Worm (Caenorhabditis elegans): Measurements from ENCODE around the gene drd-5.
A peak's percentile ranks its signal among the peaks of the same experiment; 100 is the strongest.

The drd-5 gene

ce11 chrX:8310747-8311146 lies 35.4 kb downstream of the drd-5 start:
- TF ChIP-seq aha-1 (tag) (peak; percentile 78), lin-13 (GFP tag; optimal IDR thresholded peaks at IDR 0.05) (no peak), hmg-1.1 (GFP tag; IDR thresholded peaks at IDR 0.05) (no peak), nhr-10 (tag; optimal IDR thresholded peaks at IDR 0.05) (no peak)

- TF ChIP-seq F26F4.8 (GFP tag; conservative IDR thresholded peaks at IDR 0.05) (no peak), unc-62 (GFP tag; optimal IDR thresholded peaks at IDR 0.05 in 1 of 2) (no peak), unc-62 (tag; optimal IDR thresholded peaks at IDR 0.05) (no peak), aha-1 (tag) (peak; percentile 79), ama-1 (optimal IDR thresholded peaks at IDR 0.05) (no peak)
Observed at ce11 chrX:8308491-8308890, 37.7 kb downstream of the drd-5 start.

- TF ChIP-seq lin-15B (tag; optimal IDR thresholded peaks at IDR 0.05) (no peak), R02D3.7 (tag; optimal IDR thresholded peaks at IDR 0.05) (no peak), ceh-62 (tag; optimal IDR thresholded peaks at IDR 0.05) (no peak), arid-1 (GFP tag; conservative IDR thresholded peaks at IDR 0.05) (no peak), zfp-3 (GFP tag; conservative IDR thresholded peaks at IDR 0.05) (no peak)
Observed at ce11 chrX:8307600-8307999, 38.5 kb downstream of the drd-5 start, which contains the start of gene R09F10.5. Gene R09F10.5 (minus strand): TSS chrX:8307700.

- TF ChIP-seq nhr-76 (tag; optimal IDR thresholded peaks at IDR 0.05) (no peak), zip-2 (tag; optimal IDR thresholded peaks at IDR 0.05) (no peak), pqm-1 (tag; optimal IDR thresholded peaks at IDR 0.05) (no peak), zfp-3 (GFP tag; conservative IDR thresholded peaks at IDR 0.05) (no peak), mxl-2 (GFP tag; conservative IDR thresholded peaks at IDR 0.05) (no peak), madf-5 (GFP tag; IDR thresholded peaks at IDR 0.05) (no peak), nhr-48 (tag; optimal IDR thresholded peaks at IDR 0.05) (no peak), nhr-28 (tag; optimal IDR thresholded peaks at IDR 0.05) (peak; percentile 8), ceh-20 (GFP tag; IDR thresholded peaks at IDR 0.05) (no peak)
Observed at ce11 chrX:8302803-8303202, 43.3 kb downstream of the drd-5 start.

ce11 chrX:8302299-8302698 lies 43.8 kb downstream of the drd-5 start, which contains the start of gene inx-5:
Gene inx-5 (minus strand): TSS chrX:8302399.
- no peak for TF ChIP-seq dpl-1 (GFP tag; optimal IDR thresholded peaks at IDR 0.05)
- TF ChIP-seq nhr-25 (tag; optimal IDR thresholded peaks at IDR 0.05; ENCODE audit: borderline replicate concordance, insufficient read depth): no peak
- no peak for TF ChIP-seq dmd-8 (GFP tag; IDR thresholded peaks at IDR 0.05)
- TF ChIP-seq hif-1 (tag; optimal IDR thresholded peaks at IDR 0.05): no peak
- TF ChIP-seq madf-9 (GFP tag; conservative IDR thresholded peaks at IDR 0.05): no peak
- TF ChIP-seq F26F4.8 (GFP tag; conservative IDR thresholded peaks at IDR 0.05): no peak
- TF ChIP-seq lim-7 (GFP tag; IDR thresholded peaks at IDR 0.05): no peak
- no peak for TF ChIP-seq snpc-4 (tag; optimal IDR thresholded peaks at IDR 0.05)
- TF ChIP-seq hlh-30 (tag; optimal IDR thresholded peaks at IDR 0.05; ENCODE audit: insufficient read depth): no peak
- no peak for TF ChIP-seq zfp-3 (GFP tag; conservative IDR thresholded peaks at IDR 0.05)

- TF ChIP-seq daf-12 (tag; optimal IDR thresholded peaks at IDR 0.05) (no peak), hlh-11 (tag; optimal IDR thresholded peaks at IDR 0.05) (no peak), dpl-1 (GFP tag; optimal IDR thresholded peaks at IDR 0.05) (no peak), attf-4 (tag; optimal IDR thresholded peaks at IDR 0.05) (no peak), mdt-29 (GFP tag; IDR thresholded peaks at IDR 0.05) (no peak), tra-1 (GFP tag; IDR thresholded peaks at IDR 0.05) (no peak), egl-27 (tag; optimal IDR thresholded peaks at IDR 0.05) (no peak), nhr-6 (tag; optimal IDR thresholded peaks at IDR 0.05) (no peak), madf-5 (GFP tag; IDR thresholded peaks at IDR 0.05) (no peak), spr-3 (GFP tag; optimal IDR thresholded peaks at IDR 0.05) (no peak), hlh-30 (tag; optimal IDR thresholded peaks at IDR 0.05; ENCODE audit: insufficient read depth) (no peak), skn-1 (tag; optimal IDR thresholded peaks at IDR 0.05) (no peak), unc-39 (tag; optimal IDR thresholded peaks at IDR 0.05) (no peak), ztf-11 (tag; optimal IDR thresholded peaks at IDR 0.05) (no peak), nhr-76 (tag; optimal IDR thresholded peaks at IDR 0.05) (no peak), zip-11 (GFP tag; IDR thresholded peaks at IDR 0.05) (no peak), pha-4 (GFP tag; IDR thresholded peaks at IDR 0.05) (no peak), pha-4 (tag; optimal IDR thresholded peaks at IDR 0.05) (no peak), nhr-237 (tag; optimal IDR thresholded peaks at IDR 0.05) (no peak), nhr-25 (tag; optimal IDR thresholded peaks at IDR 0.05; ENCODE audit: borderline replicate concordance, insufficient read depth) (no peak)
Observed at ce11 chrX:8299554-8299953, 46.6 kb downstream of the drd-5 start, which contains the start of gene ced-13. Gene ced-13 (minus strand): TSS chrX:8299654.

All from whole organism, L4 larva.